Fruit fly (Drosophila melanogaster) whole organism, adult: ENCODE measurements around the gene CG42655.

Experiments
- CG11617 ChIP-seq: fragments of 200-800 bp; sonication (Bioruptor generic); optimal IDR thresholded peaks from 2 replicates; lab custom pipeline; 2017; ENCODE audit warnings: mild to moderate bottlenecking, missing biosample characterization, missing genetic modification reagents, missing genetic modification characterization
- CG12768 ChIP-seq: fragments of 200-800 bp; sonication (Bioruptor generic); optimal IDR thresholded peaks from 2 replicates; lab custom pipeline; 2017; ENCODE audit warnings: missing biosample characterization, missing genetic modification characterization, mild to moderate bottlenecking, moderate library complexity, missing genetic modification reagents
- CG14711 ChIP-seq: fragments of 200-800 bp; sonication (Bioruptor generic); optimal IDR thresholded peaks from 2 replicates; lab custom pipeline; 2018; ENCODE audit warnings: missing biosample characterization, mild to moderate bottlenecking, missing genetic modification characterization, moderate library complexity
- CG1620 ChIP-seq: fragments of 200-800 bp; sonication (Bioruptor generic); optimal IDR thresholded peaks from 2 replicates; lab custom pipeline; 2016; ENCODE audit warnings: missing biosample characterization, missing genetic modification characterization
- CG33017 ChIP-seq: fragments of 200-800 bp; sonication (Bioruptor generic); optimal IDR thresholded peaks from 2 replicates; lab custom pipeline; 2018; ENCODE audit warnings: missing biosample characterization, mild to moderate bottlenecking, missing genetic modification characterization, moderate library complexity
- CG5204 ChIP-seq: fragments of 200-800 bp; sonication (Bioruptor generic); optimal IDR thresholded peaks from 2 replicates; lab custom pipeline; 2016; ENCODE audit warnings: missing biosample characterization, missing genetic modification characterization
- CG7045 ChIP-seq: fragments of 200-800 bp; sonication (Bioruptor generic); optimal IDR thresholded peaks from 2 replicates; lab custom pipeline; 2017; ENCODE audit warnings: missing biosample characterization, mild to moderate bottlenecking, missing genetic modification characterization
- CG7101 ChIP-seq: fragments of 200-800 bp; sonication (Bioruptor generic); optimal IDR thresholded peaks from 2 replicates; lab custom pipeline; 2018; ENCODE audit warnings: missing biosample characterization, mild to moderate bottlenecking, missing genetic modification characterization, moderate library complexity
- Clk ChIP-seq: fragments of 200-800 bp; sonication (Bioruptor generic); optimal IDR thresholded peaks from 2 replicates; lab custom pipeline; 2017; ENCODE audit warnings: missing biosample characterization, missing genetic modification characterization
- Crg-1 ChIP-seq: fragments of 200-800 bp; sonication (Bioruptor generic); optimal IDR thresholded peaks from 2 replicates; lab custom pipeline; 2016; ENCODE audit warnings: missing biosample characterization, missing genetic modification characterization
- Hr96 ChIP-seq: fragments of 200-800 bp; sonication (Bioruptor generic); optimal IDR thresholded peaks from 2 replicates; lab custom pipeline; 2016; ENCODE audit warnings: missing biosample characterization, missing genetic modification characterization
- Mnt ChIP-seq: fragments of 200-800 bp; sonication (Bioruptor generic); optimal IDR thresholded peaks from 2 replicates; lab custom pipeline; 2016; ENCODE audit warnings: missing biosample characterization, mild to moderate bottlenecking, missing genetic modification characterization
- bab1 ChIP-seq: fragments of 200-800 bp; sonication (Bioruptor generic); optimal IDR thresholded peaks from 3 replicates; lab custom pipeline; 2019; ENCODE audit warnings: missing biosample characterization, mild to moderate bottlenecking, missing genetic modification characterization, moderate library complexity
- cic ChIP-seq: fragments of 200-800 bp; sonication (Bioruptor generic); optimal IDR thresholded peaks from 2 replicates; lab custom pipeline; 2017; ENCODE audit warnings: missing biosample characterization, mild to moderate bottlenecking, missing genetic modification characterization, moderate library complexity
- cnc ChIP-seq, 2 experiments: fragments of >200 bp; optimal IDR thresholded peaks; 2 replicates each; lab custom pipeline; 2017
- kay ChIP-seq: fragments of 200-800 bp; sonication (Bioruptor generic); peaks from one replicate; lab custom pipeline; 2016; ENCODE audit warnings: missing biosample characterization, missing genetic modification characterization, borderline replicate concordance
- ovo ChIP-seq: fragments of 200-800 bp; sonication (Bioruptor generic); optimal IDR thresholded peaks from 2 replicates; lab custom pipeline; 2016; ENCODE audit warnings: missing biosample characterization, missing genetic modification characterization
- pad ChIP-seq: fragments of 200-800 bp; sonication (Bioruptor generic); optimal IDR thresholded peaks from 3 replicates; lab custom pipeline; 2017; ENCODE audit warnings: missing biosample characterization, missing genetic modification characterization, mild to moderate bottlenecking, moderate library complexity, missing genetic modification reagents
- tj ChIP-seq: fragments of 200-800 bp; sonication (Bioruptor generic); optimal IDR thresholded peaks from 3 replicates; lab custom pipeline; 2017; ENCODE audit warnings: missing biosample characterization, mild to moderate bottlenecking, missing genetic modification characterization, moderate library complexity
- toe ChIP-seq: fragments of 200-800 bp; sonication (Bioruptor generic); optimal IDR thresholded peaks from 2 replicates; lab custom pipeline; 2016; ENCODE audit warnings: missing biosample characterization, missing genetic modification characterization

CG42655 gene

dm6 chr3L:19951035-19951434 is 2.5 kb downstream of the CG42655 start, which contains the start of gene CG32219:
CG32219 (minus strand) TSS chr3L:19951135.
- TF ChIP-seq Hr96 (GFP tag; lab: Kevin White, UChicago) (no peak), cnc (optimal IDR thresholded peaks at IDR 0.05; lab: Kevin White, UChicago) (no peak), CG1620 (no peak), bab1 (GFP tag; lab: Kevin White, UChicago) (no peak)

- TF ChIP-seq Crg-1 (GFP tag; lab: Kevin White, UChicago) (no peak), cic (GFP tag; lab: Kevin White, UChicago) (no peak), CG5204 (GFP tag; lab: Kevin White, UChicago) (no peak), tj (GFP tag; lab: Kevin White, UChicago) (no peak), toe (no peak), CG33017 (tag; lab: Kevin White, UChicago) (no peak), ovo (GFP tag; lab: Kevin White, UChicago) (no peak), Clk (no peak), CG11617 (GFP tag; lab: Kevin White, UChicago) (no peak), pad (GFP tag; lab: Kevin White, UChicago) (no peak), CG1620 (no peak), bab1 (GFP tag; lab: Kevin White, UChicago) (no peak), Mnt (GFP tag; lab: Kevin White, UChicago) (no peak), kay (GFP tag; lab: Kevin White, UChicago) (no peak), CG12768 (GFP tag; lab: Kevin White, UChicago) (no peak)
These were observed 8.0 kb downstream of the CG42655 start for dm6 chr3L:19945469-19945868.

- TF ChIP-seq CG5204 (GFP tag; lab: Kevin White, UChicago), result no peak
- TF ChIP-seq Mnt (GFP tag; lab: Kevin White, UChicago), result no peak
- TF ChIP-seq kay (GFP tag; lab: Kevin White, UChicago), result peak; percentile 93
These were observed 12.3 kb downstream of the CG42655 start for dm6 chr3L:19941162-19941561.

dm6 chr3L:19940349-19940748 is 13.2 kb downstream of the CG42655 start:
- TF ChIP-seq CG11617 (GFP tag; lab: Kevin White, UChicago), result no peak
- no peak for TF ChIP-seq Clk
- no peak for TF ChIP-seq ovo (GFP tag; lab: Kevin White, UChicago)
- TF ChIP-seq Mnt (GFP tag; lab: Kevin White, UChicago), result no peak
- no peak for TF ChIP-seq CG7045 (GFP tag; lab: Kevin White, UChicago)
- TF ChIP-seq Crg-1 (GFP tag; lab: Kevin White, UChicago), result no peak
- TF ChIP-seq toe, result no peak
- no peak for TF ChIP-seq CG12768 (GFP tag; lab: Kevin White, UChicago)
- no peak for TF ChIP-seq cnc (optimal IDR thresholded peaks at IDR 0.05; lab: Kevin White, UChicago)
- TF ChIP-seq cic (GFP tag; lab: Kevin White, UChicago), result no peak
- TF ChIP-seq pad (GFP tag; lab: Kevin White, UChicago), result no peak
- peak; percentile 41 for TF ChIP-seq CG14711 (tag; lab: Kevin White, UChicago)
- TF ChIP-seq kay (GFP tag; lab: Kevin White, UChicago), result no peak
- TF ChIP-seq CG33017 (tag; lab: Kevin White, UChicago), result peak; percentile 26
- TF ChIP-seq CG7101 (tag; lab: Kevin White, UChicago), result no peak
- no peak for TF ChIP-seq CG1620
- TF ChIP-seq bab1 (GFP tag; lab: Kevin White, UChicago), result no peak

- peak; percentile 64 for TF ChIP-seq cic (GFP tag; lab: Kevin White, UChicago)
- no peak for TF ChIP-seq pad (GFP tag; lab: Kevin White, UChicago)
- no peak for TF ChIP-seq CG1620
- peak; percentile 29 for TF ChIP-seq kay (GFP tag; lab: Kevin White, UChicago)
- TF ChIP-seq bab1 (GFP tag; lab: Kevin White, UChicago), result peak; percentile 24
- peak; percentile 19 for TF ChIP-seq toe
- TF ChIP-seq CG14711 (tag; lab: Kevin White, UChicago), result peak; percentile 14
- TF ChIP-seq CG11617 (GFP tag; lab: Kevin White, UChicago), result peak; percentile 40
- no peak for TF ChIP-seq Crg-1 (GFP tag; lab: Kevin White, UChicago)
- TF ChIP-seq cnc (optimal IDR thresholded peaks at IDR 0.05; lab: Kevin White, UChicago), result no peak
- TF ChIP-seq CG12768 (GFP tag; lab: Kevin White, UChicago), result peak; percentile 56
- peak; percentile 68 for TF ChIP-seq Mnt (GFP tag; lab: Kevin White, UChicago)
- TF ChIP-seq CG7045 (GFP tag; lab: Kevin White, UChicago), result peak; percentile 52
- no peak for TF ChIP-seq CG7101 (tag; lab: Kevin White, UChicago)
- TF ChIP-seq ovo (GFP tag; lab: Kevin White, UChicago), result no peak
- peak; percentile 34 for TF ChIP-seq tj (GFP tag; lab: Kevin White, UChicago)
- no peak for TF ChIP-seq Clk
- peak; percentile 36 for TF ChIP-seq CG33017 (tag; lab: Kevin White, UChicago)
- peak; percentile 18 for TF ChIP-seq Hr96 (GFP tag; lab: Kevin White, UChicago)
- TF ChIP-seq CG5204 (GFP tag; lab: Kevin White, UChicago), result no peak
These were observed 14.5 kb downstream of the CG42655 start, which contains the start of gene Ac76E for dm6 chr3L:19939024-19939423. Ac76E (plus strand) TSS chr3L:19939287.

- TF ChIP-seq CG11617 (GFP tag; lab: Kevin White, UChicago) (peak; percentile 54), Clk (peak; percentile 4), cic (GFP tag; lab: Kevin White, UChicago) (peak; percentile 72), tj (GFP tag; lab: Kevin White, UChicago) (peak; percentile 15), toe (no peak), kay (GFP tag; lab: Kevin White, UChicago) (peak; percentile 78), CG12768 (GFP tag; lab: Kevin White, UChicago) (peak; percentile 74), Hr96 (GFP tag; lab: Kevin White, UChicago) (no peak), Mnt (GFP tag; lab: Kevin White, UChicago) (peak; percentile 39), CG33017 (tag; lab: Kevin White, UChicago) (peak; percentile 36), CG14711 (tag; lab: Kevin White, UChicago) (peak; percentile 19), bab1 (GFP tag; lab: Kevin White, UChicago) (no peak), ovo (GFP tag; lab: Kevin White, UChicago) (peak; percentile 25), cnc (optimal IDR thresholded peaks at IDR 0.05; lab: Kevin White, UChicago) (no peak), CG1620 (peak; percentile 19), CG5204 (GFP tag; lab: Kevin White, UChicago) (no peak), CG7045 (GFP tag; lab: Kevin White, UChicago) (peak; percentile 66), CG7101 (tag; lab: Kevin White, UChicago) (peak; percentile 39), pad (GFP tag; lab: Kevin White, UChicago) (peak; percentile 21), Crg-1 (GFP tag; lab: Kevin White, UChicago) (peak; percentile 71)
These were observed 20.6 kb downstream of the CG42655 start for dm6 chr3L:19932917-19933316.
